Worm (Caenorhabditis elegans): ENCODE measurements around the gene abu-7.

DNA sequence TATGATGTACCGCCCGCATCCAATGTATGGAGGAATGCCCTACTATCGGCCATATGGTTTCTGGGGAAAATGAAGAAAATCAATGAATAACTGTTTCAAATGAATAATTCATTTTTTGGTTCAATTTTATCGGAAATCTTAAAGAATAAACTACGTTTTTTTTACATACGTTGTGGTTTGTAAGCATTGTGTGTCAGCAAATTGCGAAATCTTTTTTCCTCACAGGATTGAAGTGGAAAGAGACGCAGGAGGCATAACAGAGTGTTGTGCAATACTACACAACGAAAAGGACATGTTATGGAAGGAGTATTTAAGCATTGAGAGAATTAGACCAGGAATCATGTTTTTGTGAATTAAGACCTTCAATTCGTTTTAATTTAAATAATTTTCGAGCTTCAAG is 33.2 kb downstream of the abu-7 start:
- TF ChIP-seq egl-18 (GFP tag; IDR thresholded peaks at IDR 0.05) (no peak), athp-1 (tag; optimal IDR thresholded peaks at IDR 0.05) (no peak)
